Worm (Caenorhabditis elegans): Measurements from ENCODE around the gene C25G4.8.

ce11 chrIV:12425595-12425994 is 37.7 kb downstream of the C25G4.8 start:
- TF ChIP-seq ceh-16 (tag; optimal IDR thresholded peaks at IDR 0.05) (no peak), nhr-77 (tag; optimal IDR thresholded peaks at IDR 0.05) (no peak), unc-62 (GFP tag; optimal IDR thresholded peaks at IDR 0.05) (peak; percentile 67), lin-15B (tag; optimal IDR thresholded peaks at IDR 0.05) (no peak), nhr-237 (tag; optimal IDR thresholded peaks at IDR 0.05) (no peak), nhr-11 (tag; optimal IDR thresholded peaks at IDR 0.05) (no peak), ztf-4 (tag; optimal IDR thresholded peaks at IDR 0.05) (no peak), pha-4 (tag; optimal IDR thresholded peaks at IDR 0.05) (no peak), nhr-76 (tag; optimal IDR thresholded peaks at IDR 0.05) (no peak), unc-39 (tag; optimal IDR thresholded peaks at IDR 0.05) (no peak), nhr-25 (tag; optimal IDR thresholded peaks at IDR 0.05) (no peak)

Measured in whole organism, L3 larva.